Fruit fly (Drosophila melanogaster) whole organism, embryonic: ENCODE results near the gene DCP2.

Experiments
- Atf-2 ChIP-seq: fragments of 200-800 bp; sonication (Bioruptor generic); optimal IDR thresholded peaks from 2 replicates; lab custom pipeline; 2016; ENCODE audit warnings: missing biosample characterization, missing genetic modification characterization
- CG10979 ChIP-seq: fragments of 200-800 bp; sonication (Bioruptor generic); optimal IDR thresholded peaks from 2 replicates; lab custom pipeline; 2018; ENCODE audit warnings: missing biosample characterization, mild to moderate bottlenecking, missing genetic modification characterization, moderate library complexity
- CG11398 ChIP-seq: fragments of 200-800 bp; sonication (Bioruptor generic); optimal IDR thresholded peaks from 2 replicates; lab custom pipeline; 2016; ENCODE audit warnings: missing biosample characterization, missing genetic modification characterization
- CG12659 ChIP-seq: fragments of 200-800 bp; sonication (Bioruptor generic); optimal IDR thresholded peaks from 3 replicates; lab custom pipeline; 2017; ENCODE audit warnings: mild to moderate bottlenecking, missing biosample characterization, missing genetic modification reagents, missing genetic modification characterization
- CG13424 ChIP-seq: fragments of 200-800 bp; sonication (Bioruptor generic); optimal IDR thresholded peaks from 2 replicates; lab custom pipeline; 2019; ENCODE audit warnings: missing biosample characterization, mild to moderate bottlenecking, missing genetic modification characterization, moderate library complexity
- CG14050 ChIP-seq: fragments of 200-800 bp; sonication (Bioruptor generic); IDR thresholded peaks from 3 replicates; pipeline ENCODE4 v1.3.6; 2022; ENCODE audit warnings: missing biosample characterization, missing genetic modification characterization
- CG18262 ChIP-seq: fragments of 200-800 bp; optimal IDR thresholded peaks from 3 replicates; lab custom pipeline; 2019; ENCODE audit warnings: missing biosample characterization, mild to moderate bottlenecking, missing genetic modification characterization, moderate library complexity
- CG2129 ChIP-seq: fragments of 200-800 bp; sonication (Bioruptor generic); IDR thresholded peaks from 2 replicates; pipeline ENCODE4 v1.3.6; 2022; ENCODE audit warnings: missing biosample characterization, missing genetic modification characterization; ENCODE audit not compliant: partially characterized antibody
- CG2712 ChIP-seq: fragments of 200-800 bp; optimal IDR thresholded peaks from 3 replicates; lab custom pipeline; 2019; ENCODE audit warnings: missing biosample characterization, mild to moderate bottlenecking, missing genetic modification characterization, moderate library complexity
- CG3163 ChIP-seq: fragments of 200-800 bp; sonication (Bioruptor generic); optimal IDR thresholded peaks from 3 replicates; lab custom pipeline; 2016; ENCODE audit warnings: missing biosample characterization, missing genetic modification characterization
- CG4424 ChIP-seq: fragments of 200-800 bp; sonication (Bioruptor generic); optimal IDR thresholded peaks from 3 replicates; lab custom pipeline; 2016; ENCODE audit warnings: missing biosample characterization, missing genetic modification characterization
- CG7357 ChIP-seq: fragments of 200-800 bp; sonication (Bioruptor generic); IDR thresholded peaks from 3 replicates; pipeline ENCODE4 v1.3.6; 2022; ENCODE audit warnings: missing biosample characterization, missing genetic modification characterization
- CG7556 ChIP-seq: fragments of 200-800 bp; sonication (Bioruptor generic); optimal IDR thresholded peaks from 2 replicates; lab custom pipeline; 2017; ENCODE audit warnings: missing biosample characterization, mild to moderate bottlenecking, missing genetic modification characterization
- CG7839 ChIP-seq: fragments of 200-800 bp; sonication (Bioruptor generic); optimal IDR thresholded peaks from 3 replicates; lab custom pipeline; 2018; ENCODE audit warnings: missing biosample characterization, mild to moderate bottlenecking, missing genetic modification characterization, moderate library complexity
- CG8359 ChIP-seq: fragments of 200-800 bp; sonication (Bioruptor generic); optimal IDR thresholded peaks from 2 replicates; lab custom pipeline; 2017; ENCODE audit warnings: missing biosample characterization, mild to moderate bottlenecking, missing genetic modification characterization, borderline replicate concordance
- CG8388 ChIP-seq: fragments of 200-800 bp; sonication (Bioruptor generic); optimal IDR thresholded peaks from 2 replicates; lab custom pipeline; 2019; ENCODE audit warnings: missing biosample characterization, mild to moderate bottlenecking, missing genetic modification characterization, moderate library complexity
- CG8924 ChIP-seq: fragments of 200-800 bp; optimal IDR thresholded peaks from 3 replicates; lab custom pipeline; 2019; ENCODE audit warnings: missing biosample characterization, mild to moderate bottlenecking, missing genetic modification characterization, moderate library complexity
- CG9727 ChIP-seq: fragments of 200-800 bp; sonication (Bioruptor generic); optimal IDR thresholded peaks from 3 replicates; lab custom pipeline; 2017; ENCODE audit warnings: missing biosample characterization, mild to moderate bottlenecking, missing genetic modification characterization
- CoRest ChIP-seq: fragments of 200-800 bp; sonication (Bioruptor generic); optimal IDR thresholded peaks from 3 replicates; lab custom pipeline; 2018; ENCODE audit warnings: missing biosample characterization, mild to moderate bottlenecking, missing genetic modification characterization, moderate library complexity
- Dad ChIP-seq: fragments of 200-800 bp; sonication (Bioruptor generic); optimal IDR thresholded peaks from 3 replicates; lab custom pipeline; 2016; ENCODE audit warnings: missing biosample characterization, missing genetic modification characterization
- Fer1 ChIP-seq: fragments of 200-800 bp; sonication (Bioruptor generic); optimal IDR thresholded peaks from 2 replicates; lab custom pipeline; 2017; ENCODE audit warnings: missing biosample characterization, mild to moderate bottlenecking, missing genetic modification characterization
- Max ChIP-seq: fragments of 200-800 bp; sonication (Bioruptor generic); optimal IDR thresholded peaks from 2 replicates; lab custom pipeline; 2016; ENCODE audit warnings: missing biosample characterization, mild to moderate bottlenecking, missing genetic modification characterization
- Oli ChIP-seq: fragments of 200-800 bp; sonication (Bioruptor generic); optimal IDR thresholded peaks from 2 replicates; lab custom pipeline; 2018; ENCODE audit warnings: missing biosample characterization, mild to moderate bottlenecking, missing genetic modification characterization, moderate library complexity
- Optix ChIP-seq: fragments of 200-800 bp; sonication (Bioruptor generic); IDR thresholded peaks from 3 replicates; pipeline ENCODE4 v1.3.6; 2022; ENCODE audit warnings: missing biosample characterization, missing genetic modification characterization
- Sox102F ChIP-seq: fragments of 200-800 bp; sonication (Bioruptor generic); optimal IDR thresholded peaks from 2 replicates; lab custom pipeline; 2018; ENCODE audit warnings: missing biosample characterization, mild to moderate bottlenecking, missing genetic modification characterization, moderate library complexity
- Ssrp ChIP-seq: fragments of 200-800 bp; sonication (Bioruptor generic); optimal IDR thresholded peaks from 2 replicates; lab custom pipeline; 2018; ENCODE audit warnings: missing biosample characterization, mild to moderate bottlenecking, missing genetic modification characterization, moderate library complexity
- TFAM ChIP-seq: fragments of 200-800 bp; sonication (Bioruptor generic); optimal IDR thresholded peaks from 2 replicates; lab custom pipeline; 2017; ENCODE audit warnings: missing biosample characterization, missing genetic modification characterization, inconsistent platforms
- Usf ChIP-seq: fragments of 200-800 bp; sonication (Bioruptor generic); optimal IDR thresholded peaks from 2 replicates; lab custom pipeline; 2017; ENCODE audit warnings: missing genotype, missing biosample characterization, missing genetic modification characterization
- Vsx1 ChIP-seq: fragments of 200-800 bp; sonication (Bioruptor generic); optimal IDR thresholded peaks from 2 replicates; lab custom pipeline; 2017; ENCODE audit warnings: missing biosample characterization, mild to moderate bottlenecking, missing genetic modification characterization, missing genetic modification reagents
- Xbp1 ChIP-seq: fragments of 200-800 bp; sonication (Bioruptor generic); optimal IDR thresholded peaks from 3 replicates; lab custom pipeline; 2016; ENCODE audit warnings: missing biosample characterization, mild to moderate bottlenecking, missing genetic modification characterization
- Xrp1 ChIP-seq: fragments of 200-800 bp; sonication (Bioruptor generic); IDR thresholded peaks from 2 replicates; pipeline ENCODE4 v1.3.6; 2022; ENCODE audit warnings: missing biosample characterization, missing genetic modification characterization
- dmrt11E ChIP-seq: fragments of 200-800 bp; sonication (Bioruptor generic); optimal IDR thresholded peaks from 3 replicates; lab custom pipeline; 2018; ENCODE audit warnings: missing biosample characterization, mild to moderate bottlenecking, missing genetic modification characterization, moderate library complexity
- dmrt99B ChIP-seq: fragments of 200-800 bp; sonication (Bioruptor generic); optimal IDR thresholded peaks from 2 replicates; lab custom pipeline; 2018; ENCODE audit warnings: missing biosample characterization, mild to moderate bottlenecking, missing genetic modification characterization, moderate library complexity
- ewg ChIP-seq: fragments of 200-800 bp; sonication (Bioruptor generic); optimal IDR thresholded peaks from 3 replicates; lab custom pipeline; 2017; ENCODE audit warnings: mild to moderate bottlenecking, missing biosample characterization, missing genetic modification reagents, missing genetic modification characterization
- fd64A ChIP-seq: fragments of 200-800 bp; sonication (Bioruptor generic); optimal IDR thresholded peaks from 3 replicates; lab custom pipeline; 2018; ENCODE audit warnings: missing biosample characterization, mild to moderate bottlenecking, missing genetic modification characterization
- fd96Cb ChIP-seq: fragments of 200-800 bp; sonication (Bioruptor generic); optimal IDR thresholded peaks from 2 replicates; lab custom pipeline; 2018; ENCODE audit warnings: missing biosample characterization, mild to moderate bottlenecking, missing genetic modification characterization, moderate library complexity
- gsb-n ChIP-seq: fragments of 200-800 bp; sonication (Bioruptor generic); optimal IDR thresholded peaks from 3 replicates; lab custom pipeline; 2018; ENCODE audit warnings: missing biosample characterization, mild to moderate bottlenecking, missing genetic modification characterization
- her ChIP-seq: fragments of 200-800 bp; sonication (Bioruptor generic); optimal IDR thresholded peaks from 2 replicates; lab custom pipeline; 2016; ENCODE audit warnings: missing biosample characterization, missing genetic modification characterization
- inv ChIP-seq: fragments of 200-800 bp; sonication (Bioruptor generic); IDR thresholded peaks from 2 replicates; pipeline ENCODE4 v1.3.6; 2022; ENCODE audit warnings: missing biosample characterization, missing genetic modification characterization; ENCODE audit not compliant: partially characterized antibody
- lov ChIP-seq, 2 experiments: fragments of 200-800 bp in 1 of 2; fragments of >200 bp in 1 of 2; sonication (Bioruptor generic) in 1 of 2; IDR thresholded peaks in 1 of 2; optimal IDR thresholded peaks in 1 of 2; 2 replicates in 1 of 2; 3 replicates in 1 of 2; pipeline versions ENCODE4 v1.3.6 to Lab custom; 2017 to 2022; ENCODE audit warnings: missing biosample characterization in 1 of 2, missing genetic modification characterization in 1 of 2
- nmo ChIP-seq: fragments of 200-800 bp; sonication (Bioruptor generic); optimal IDR thresholded peaks from 2 replicates; lab custom pipeline; 2018; ENCODE audit warnings: missing biosample characterization, mild to moderate bottlenecking, missing genetic modification characterization, moderate library complexity
- pb ChIP-seq: fragments of 200-800 bp; sonication (Bioruptor generic); optimal IDR thresholded peaks from 3 replicates; lab custom pipeline; 2016; ENCODE audit warnings: missing biosample characterization, missing genetic modification characterization
- pita ChIP-seq: fragments of 200-800 bp; sonication (Bioruptor generic); optimal IDR thresholded peaks from 2 replicates; lab custom pipeline; 2017; ENCODE audit warnings: missing biosample characterization, mild to moderate bottlenecking, missing genetic modification characterization
- pzg ChIP-seq: fragments of 200-800 bp; sonication (Bioruptor generic); optimal IDR thresholded peaks from 3 replicates; lab custom pipeline; 2018; ENCODE audit warnings: missing biosample characterization, mild to moderate bottlenecking, missing genetic modification characterization, moderate library complexity
- row ChIP-seq: fragments of 200-800 bp; sonication (Bioruptor generic); IDR thresholded peaks from 3 replicates; pipeline ENCODE4 v1.3.6; 2022; ENCODE audit warnings: missing biosample characterization, missing genetic modification characterization
- slp2 ChIP-seq: fragments of 200-800 bp; sonication (Bioruptor generic); optimal IDR thresholded peaks from 2 replicates; lab custom pipeline; 2016; ENCODE audit warnings: missing biosample characterization, missing genetic modification characterization
- sob ChIP-seq: fragments of 200-800 bp; sonication (Bioruptor generic); IDR thresholded peaks from 2 replicates; pipeline ENCODE4 v1.3.6; 2022; ENCODE audit warnings: missing biosample characterization, missing genetic modification characterization
- trem ChIP-seq: fragments of 200-800 bp; optimal IDR thresholded peaks from 3 replicates; lab custom pipeline; 2019; ENCODE audit warnings: missing biosample characterization, mild to moderate bottlenecking, missing genetic modification characterization, moderate library complexity
- unpg ChIP-seq: fragments of 200-800 bp; sonication (Bioruptor generic); optimal IDR thresholded peaks from 3 replicates; lab custom pipeline; 2018; ENCODE audit warnings: missing biosample characterization, mild to moderate bottlenecking, missing genetic modification characterization, moderate library complexity

The DCP2 gene

dm6 chr3L:15775498-15775897 is 50.7 kb downstream of the DCP2 start (continued):
- no peak for TF ChIP-seq pzg
- no peak for TF ChIP-seq pita
- TF ChIP-seq ewg (GFP tag; lab: Kevin White, UChicago) = no peak
- no peak for TF ChIP-seq slp2
- TF ChIP-seq CG10979 (tag; lab: Kevin White, UChicago) = peak; percentile 65
- TF ChIP-seq Vsx1 (GFP tag; lab: Kevin White, UChicago) = no peak
- TF ChIP-seq CG14050 (GFP tag; lab: Robert Waterston, UW) = no peak
- TF ChIP-seq CG7839 (tag; lab: Kevin White, UChicago) = peak; percentile 48
- peak; percentile 52 for TF ChIP-seq CG18262
- TF ChIP-seq CoRest = peak; percentile 23
- no peak for TF ChIP-seq Dad
- TF ChIP-seq Atf-2 (GFP tag; lab: Kevin White, UChicago) = no peak
- TF ChIP-seq CG8924 (tag; lab: Kevin White, UChicago) = peak; percentile 39
- TF ChIP-seq lov (optimal IDR thresholded peaks at IDR 0.05; lab: Kevin White, UChicago) = no peak
- TF ChIP-seq lov (GFP tag; IDR thresholded peaks at IDR 0.05; lab: Robert Waterston, UW) = 0 out of 3 replicates have a peak, but pooled peaks have one; percentile 26
- peak; percentile 38 for TF ChIP-seq Sox102F
- TF ChIP-seq CG2712 (tag; lab: Kevin White, UChicago) = peak; percentile 46
- no peak for TF ChIP-seq Usf (GFP tag; lab: Kevin White, UChicago)
- TF ChIP-seq CG7357 = 0 out of 3 replicates have a peak, but pooled peaks have one; percentile 13
- peak; percentile 11; the same call in 1 of the 3 replicates for TF ChIP-seq row
- peak; percentile 47 for TF ChIP-seq fd96Cb
- peak; percentile 11 for TF ChIP-seq Xbp1 (GFP tag; lab: Kevin White, UChicago)
- TF ChIP-seq CG11398 (GFP tag; lab: Kevin White, UChicago) = no peak
- TF ChIP-seq Max (GFP tag; lab: Kevin White, UChicago) = peak; percentile 2
- no peak for TF ChIP-seq gsb-n
- peak; percentile 52 for TF ChIP-seq dmrt11E (tag; lab: Kevin White, UChicago)
- no peak for TF ChIP-seq TFAM
- peak; percentile 13 for TF ChIP-seq unpg (GFP tag; lab: Kevin White, UChicago)
- peak; percentile 20 for TF ChIP-seq CG8388 (GFP tag; lab: Kevin White, UChicago)
- TF ChIP-seq CG3163 (GFP tag; lab: Kevin White, UChicago) = no peak
- TF ChIP-seq CG4424 (GFP tag; lab: Kevin White, UChicago) = peak; percentile 37
- no peak for TF ChIP-seq CG2129 (GFP tag; lab: Robert Waterston, UW)
- TF ChIP-seq dmrt99B (tag; lab: Kevin White, UChicago) = peak; percentile 49
- TF ChIP-seq nmo (GFP tag; lab: Kevin White, UChicago) = peak; percentile 50
- peak; percentile 40; the same call in 1 of the 2 replicates for TF ChIP-seq Xrp1 (GFP tag; lab: Robert Waterston, UW)
- TF ChIP-seq CG13424 (tag; lab: Kevin White, UChicago) = peak; percentile 29
- TF ChIP-seq Oli (tag; lab: Kevin White, UChicago) = peak; percentile 16
- TF ChIP-seq her (GFP tag; lab: Kevin White, UChicago) = no peak
- peak; percentile 22 for TF ChIP-seq CG9727
- no peak for TF ChIP-seq inv (GFP tag; lab: Robert Waterston, UW)
- TF ChIP-seq CG8359 (GFP tag; lab: Kevin White, UChicago) = peak; percentile 1
- no peak for TF ChIP-seq fd64A
- TF ChIP-seq Ssrp (tag; lab: Kevin White, UChicago) = peak; percentile 37
- TF ChIP-seq pb (GFP tag; lab: Kevin White, UChicago) = no peak
- no peak for TF ChIP-seq Optix (GFP tag; lab: Robert Waterston, UW)
- peak; percentile 13 for TF ChIP-seq Fer1 (GFP tag; lab: Kevin White, UChicago)
- peak; percentile 36 for TF ChIP-seq CG7556
- TF ChIP-seq CG12659 = no peak
- TF ChIP-seq trem = peak; percentile 12
- TF ChIP-seq sob = no peak
